Fruit fly (Drosophila melanogaster) whole organism: ENCODE data around the gene Or82a.

Experiments
- CG8478 ChIP-seq: fragments of >200 bp; optimal IDR thresholded peaks from 2 replicates; lab custom pipeline; 2018; ENCODE audit warnings: inconsistent platforms
- Dll ChIP-seq: fragments of >200 bp; optimal IDR thresholded peaks from 2 replicates; lab custom pipeline; 2017
- EcR ChIP-seq, 2 experiments: fragments of >200 bp; optimal IDR thresholded peaks; 2 replicates each; lab custom pipeline; 2017; ENCODE audit warnings: missing biosample characterization in 2 of 2, missing genetic modification characterization in 2 of 2, missing genetic modification reagents in 2 of 2
- pan ChIP-seq: fragments of >200 bp; optimal IDR thresholded peaks from 2 replicates; lab custom pipeline; 2017
- psq ChIP-seq: fragments of >200 bp; optimal IDR thresholded peaks from 2 replicates; lab custom pipeline; 2017
- usp ChIP-seq: fragments of >200 bp; optimal IDR thresholded peaks from 2 replicates; lab custom pipeline; 2017; ENCODE audit warnings: missing biosample characterization, missing genetic modification characterization, mixed read lengths

Gene Or82a

DNA sequence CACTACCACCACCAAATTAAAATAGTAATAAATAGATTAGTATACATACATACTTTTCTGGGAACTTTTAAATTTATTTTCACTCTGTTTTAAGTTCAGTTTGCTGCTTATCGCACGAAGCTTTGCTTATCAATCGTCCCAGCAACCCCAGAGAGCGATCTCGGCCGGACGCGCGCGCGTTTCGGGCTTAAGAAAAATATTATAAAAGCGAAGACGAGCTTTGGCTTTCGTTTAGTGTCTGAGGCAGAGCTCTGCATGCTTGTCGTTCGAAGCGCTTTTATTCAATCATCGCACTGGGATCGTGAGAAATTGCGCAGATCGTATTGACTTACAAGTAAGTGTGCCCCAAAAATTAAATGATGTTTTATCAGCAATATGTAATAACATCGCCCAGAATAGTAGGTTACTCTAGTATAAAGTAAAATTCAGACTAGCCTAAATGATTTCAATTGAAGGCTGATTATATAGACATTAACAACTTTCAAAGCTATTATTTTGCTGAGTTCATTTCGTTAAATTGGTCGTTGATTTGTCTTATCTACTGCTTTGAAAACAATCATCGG lies 21.7 kb upstream of the Or82a start, which contains the start of gene Gel:
TSS of gene Gel (plus strand) at position 227 of the 563 bp plus-strand sequence.
- no peak for TF ChIP-seq EcR (GFP tag; optimal IDR thresholded peaks at IDR 0.05; lab: Kevin White, UChicago)
- no peak for TF ChIP-seq Dll
- no peak for TF ChIP-seq psq (lab: Kevin White, UChicago)
- no peak for TF ChIP-seq CG8478 (lab: Kevin White, UChicago)
- no peak for TF ChIP-seq pan (lab: Kevin White, UChicago)

DNA sequence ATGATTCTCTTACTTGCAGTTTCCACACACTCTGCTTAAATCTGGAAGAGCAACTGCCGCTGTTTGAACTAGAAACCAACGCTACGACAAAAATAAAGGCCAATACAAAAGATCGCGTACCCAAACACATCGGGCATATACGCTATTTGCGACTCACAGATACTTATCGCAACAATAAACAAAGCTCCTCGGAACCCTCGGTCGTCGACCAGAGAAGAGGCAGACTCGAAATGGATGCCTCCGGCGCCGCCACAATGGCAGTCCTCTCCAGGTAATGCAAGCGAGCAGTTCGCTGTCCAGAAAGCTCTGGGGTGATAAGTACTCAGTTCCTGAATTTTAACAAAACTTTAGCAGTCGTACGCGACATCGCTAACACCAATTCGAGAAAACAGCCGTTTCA lies 20.2 kb upstream of the Or82a start:
- TF ChIP-seq Dll: no peak
- TF ChIP-seq CG8478 (lab: Kevin White, UChicago): no peak
- TF ChIP-seq usp (GFP tag; lab: Kevin White, UChicago): no peak
- no peak for TF ChIP-seq EcR (GFP tag; optimal IDR thresholded peaks at IDR 0.05; lab: Kevin White, UChicago)
- no peak for TF ChIP-seq psq (lab: Kevin White, UChicago)
- no peak for TF ChIP-seq pan (lab: Kevin White, UChicago)

DNA sequence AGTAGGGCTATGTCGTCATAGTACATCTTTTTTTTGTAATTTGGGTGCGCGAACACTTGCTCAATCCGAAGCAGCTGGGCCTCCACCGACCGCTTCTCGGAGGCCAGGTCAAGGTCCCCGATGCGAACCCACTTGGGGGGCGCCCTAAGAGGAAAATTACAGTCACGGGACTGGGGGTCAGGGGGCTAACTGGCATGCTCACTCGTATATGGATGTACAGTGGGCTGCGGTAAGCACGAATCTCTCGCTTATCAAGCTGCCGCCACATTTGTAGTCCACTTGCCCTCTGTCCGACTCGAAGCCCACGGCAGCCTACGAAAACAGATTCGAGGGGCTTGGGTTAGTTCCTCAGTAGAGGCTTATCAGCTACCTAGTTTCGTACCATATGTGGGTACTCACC lies 15.0 kb upstream of the Or82a start:
- TF ChIP-seq EcR (GFP tag; optimal IDR thresholded peaks at IDR 0.05; lab: Kevin White, UChicago) (no peak), CG8478 (lab: Kevin White, UChicago) (no peak)

DNA sequence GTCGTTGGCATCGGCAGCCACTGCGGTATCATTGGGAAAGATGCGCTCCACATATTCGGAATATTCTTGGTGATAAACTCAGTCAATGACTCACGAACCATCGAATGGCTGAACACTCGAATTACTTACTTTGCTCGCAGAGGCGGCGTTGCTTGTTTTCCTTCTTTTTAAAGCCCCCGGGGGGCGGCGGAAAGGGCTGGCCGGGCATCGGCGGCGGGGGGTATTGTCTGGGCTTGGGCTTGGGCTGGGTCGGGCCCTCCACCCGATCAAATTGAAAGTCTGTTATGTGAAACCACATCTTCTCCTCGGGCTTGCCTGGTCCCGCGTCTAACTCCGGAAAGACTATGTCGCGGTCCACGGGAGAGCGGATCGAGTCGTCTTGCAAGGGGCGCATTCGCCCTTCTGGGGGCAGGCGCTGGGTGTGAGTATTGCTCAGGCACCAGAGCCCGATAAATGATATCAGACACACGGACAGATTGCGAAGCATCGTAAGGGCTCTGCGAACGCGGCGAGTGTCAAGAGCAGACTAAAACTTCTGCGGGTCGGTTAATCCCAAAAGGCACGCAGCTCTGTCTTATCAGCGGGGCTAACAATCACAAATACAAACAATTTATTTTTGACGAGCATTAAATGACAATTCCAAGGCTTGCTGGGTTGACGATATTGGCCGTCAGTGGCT lies 14.4 kb upstream of the Or82a start, which contains the start of gene CG14642:
TSS of gene CG14642 (minus strand) at position 509 of the 679 bp plus-strand sequence.
- TF ChIP-seq psq (lab: Kevin White, UChicago) (no peak), pan (lab: Kevin White, UChicago) (no peak), CG8478 (lab: Kevin White, UChicago) (no peak), Dll (no peak), usp (GFP tag; lab: Kevin White, UChicago) (no peak), EcR (GFP tag; optimal IDR thresholded peaks at IDR 0.05; lab: Kevin White, UChicago) (no peak)

DNA sequence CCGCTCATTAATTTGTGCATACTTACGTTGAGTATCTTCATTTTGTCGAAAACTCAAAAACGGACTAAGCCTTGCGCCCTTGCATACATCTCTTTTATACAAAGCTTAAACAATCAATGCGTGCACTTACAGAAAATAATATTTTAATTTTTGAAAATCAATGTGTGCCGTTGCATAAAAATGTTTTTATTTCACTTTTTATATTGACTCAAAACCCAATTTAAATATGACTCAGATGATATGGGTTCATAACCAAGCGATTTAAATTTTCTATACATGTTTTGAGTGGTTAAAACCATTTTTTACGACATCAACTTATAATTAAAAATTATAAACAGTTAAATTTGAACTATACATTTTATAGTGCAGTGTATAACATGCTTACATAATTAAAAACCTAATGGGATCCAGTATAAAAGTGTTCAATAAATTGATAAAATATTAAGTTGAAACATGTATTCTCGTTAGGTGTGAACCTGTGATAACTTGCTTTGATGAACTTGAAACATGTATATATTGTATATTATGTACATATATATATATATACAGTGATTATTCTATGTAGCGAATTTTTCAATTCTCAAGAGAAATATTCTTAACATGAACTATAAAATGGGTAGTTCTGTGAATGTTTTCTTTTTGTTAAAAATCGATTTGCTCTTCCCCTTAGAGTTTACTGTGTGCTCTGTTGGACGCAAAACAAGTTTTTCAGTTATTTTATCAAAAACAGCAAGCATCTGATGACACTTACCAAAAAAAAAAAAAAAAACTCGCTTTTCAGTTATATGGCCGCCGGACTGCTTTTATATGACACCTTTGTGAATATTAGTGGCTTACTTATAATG lies 13.5 kb upstream of the Or82a start, which contains the start of gene CG34305:
TSS of gene CG34305 (minus strand) at position 51 of the 845 bp plus-strand sequence.
- TF ChIP-seq Dll (no peak), CG8478 (lab: Kevin White, UChicago) (no peak), EcR (GFP tag; optimal IDR thresholded peaks at IDR 0.05; lab: Kevin White, UChicago) (no peak), usp (GFP tag; lab: Kevin White, UChicago) (no peak), pan (lab: Kevin White, UChicago) (no peak), psq (lab: Kevin White, UChicago) (no peak)

DNA sequence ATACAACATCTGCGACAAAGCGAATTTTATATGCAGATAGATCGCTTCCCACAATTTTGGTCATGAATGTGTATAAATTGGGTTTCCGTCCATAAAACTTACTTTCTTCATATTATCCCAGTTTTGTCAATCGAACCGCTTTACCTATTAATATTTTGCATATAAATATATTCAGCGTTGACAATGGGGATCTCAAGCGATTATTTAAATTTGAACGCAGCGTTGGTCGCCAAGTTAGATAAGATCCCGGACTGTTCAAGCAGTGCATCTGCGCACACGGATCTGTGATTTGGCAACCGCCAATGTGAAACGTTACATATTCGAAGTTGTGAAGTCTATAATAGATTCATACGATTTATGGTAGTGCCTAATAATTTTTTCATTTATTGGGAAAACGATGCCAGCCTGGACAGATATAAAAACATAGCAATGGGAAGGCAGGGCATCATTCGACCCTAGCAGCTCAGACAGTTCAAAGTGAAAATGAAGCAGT lies 10.1 kb upstream of the Or82a start, which contains the start of gene TwdlF:
TSS of gene TwdlF (plus strand) at position 443 of the 493 bp plus-strand sequence.
- TF ChIP-seq pan (lab: Kevin White, UChicago) (no peak), EcR (GFP tag; optimal IDR thresholded peaks at IDR 0.05; lab: Kevin White, UChicago) (no peak), CG8478 (lab: Kevin White, UChicago) (no peak), usp (GFP tag; lab: Kevin White, UChicago) (no peak), Dll (no peak), psq (lab: Kevin White, UChicago) (no peak)

DNA sequence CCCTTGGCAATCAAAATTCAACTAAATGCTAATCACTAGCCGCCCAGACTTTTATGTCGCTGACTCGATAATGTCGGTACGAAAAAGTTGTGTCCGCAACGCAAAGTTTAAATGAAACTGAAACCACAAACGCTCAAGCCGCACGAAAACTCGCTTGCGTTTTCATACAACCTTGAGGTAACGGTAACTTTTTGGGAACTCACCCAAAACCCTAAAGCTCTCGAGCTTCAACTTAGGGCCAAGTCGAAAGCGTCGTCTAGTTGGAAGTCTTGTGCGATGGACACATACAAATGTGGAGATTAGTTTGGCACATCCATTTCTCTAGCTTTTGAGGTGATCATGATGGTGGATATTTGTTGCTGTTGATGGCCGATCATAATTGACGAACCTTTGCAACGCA lies 6.8 kb upstream of the Or82a start:
- no peak for TF ChIP-seq usp (GFP tag; lab: Kevin White, UChicago)
- TF ChIP-seq CG8478 (lab: Kevin White, UChicago): no peak
- TF ChIP-seq EcR (GFP tag; optimal IDR thresholded peaks at IDR 0.05; lab: Kevin White, UChicago): no peak
- no peak for TF ChIP-seq psq (lab: Kevin White, UChicago)
- no peak for TF ChIP-seq pan (lab: Kevin White, UChicago)
- no peak for TF ChIP-seq Dll

DNA sequence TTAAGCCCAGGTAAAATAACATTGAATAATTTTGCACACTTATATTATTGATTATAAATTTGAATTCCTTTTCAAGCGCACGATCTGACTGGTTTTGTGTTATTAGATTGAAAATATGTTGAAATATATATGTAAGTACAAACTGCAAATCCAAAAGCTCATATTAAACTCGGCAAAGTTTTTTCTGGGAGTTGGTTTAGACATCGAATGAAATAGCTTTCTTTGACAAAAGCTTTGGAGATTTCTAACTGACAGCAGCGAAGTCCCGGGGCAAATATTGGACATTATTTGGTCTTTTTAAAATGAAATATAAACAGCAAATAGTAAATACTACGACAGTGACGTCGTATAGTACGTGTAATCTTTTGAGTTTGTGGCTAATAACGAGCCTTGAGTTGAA lies 5.5 kb upstream of the Or82a start, which contains the start of gene TwdlG:
TSS of gene TwdlG (minus strand) at position 101 of the 400 bp plus-strand sequence.
- no peak for TF ChIP-seq EcR (GFP tag; optimal IDR thresholded peaks at IDR 0.05; lab: Kevin White, UChicago)
- TF ChIP-seq pan (lab: Kevin White, UChicago): no peak
- no peak for TF ChIP-seq psq (lab: Kevin White, UChicago)
- TF ChIP-seq Dll: no peak
- no peak for TF ChIP-seq CG8478 (lab: Kevin White, UChicago)
- TF ChIP-seq usp (GFP tag; lab: Kevin White, UChicago): no peak

DNA sequence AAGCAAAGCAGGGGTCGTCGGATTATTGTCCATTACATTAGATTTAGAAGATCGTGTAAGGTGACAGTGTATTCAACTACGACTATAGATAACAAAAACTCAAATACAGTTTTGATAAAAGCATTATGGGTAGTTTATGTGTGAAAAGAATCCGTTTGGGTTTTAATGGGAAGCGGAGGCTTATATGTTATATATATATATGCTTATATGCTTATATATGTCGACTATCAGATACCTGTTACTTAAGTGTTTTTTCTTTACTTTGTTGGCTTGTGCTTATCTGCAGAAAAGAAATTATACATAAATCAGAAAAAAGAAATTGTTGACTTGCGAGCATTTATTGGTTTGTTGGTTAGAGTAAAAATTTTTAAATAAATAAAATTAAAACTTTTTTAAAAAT lies 3.8 kb upstream of the Or82a start, which contains the start of gene CG14644:
TSS of gene CG14644 (minus strand) at position 101 of the 400 bp plus-strand sequence.
- no peak for TF ChIP-seq psq (lab: Kevin White, UChicago)
- TF ChIP-seq EcR (GFP tag; optimal IDR thresholded peaks at IDR 0.05; lab: Kevin White, UChicago): no peak
- TF ChIP-seq pan (lab: Kevin White, UChicago): no peak
- TF ChIP-seq CG8478 (lab: Kevin White, UChicago): no peak
- no peak for TF ChIP-seq Dll
- TF ChIP-seq usp (GFP tag; lab: Kevin White, UChicago): no peak

DNA sequence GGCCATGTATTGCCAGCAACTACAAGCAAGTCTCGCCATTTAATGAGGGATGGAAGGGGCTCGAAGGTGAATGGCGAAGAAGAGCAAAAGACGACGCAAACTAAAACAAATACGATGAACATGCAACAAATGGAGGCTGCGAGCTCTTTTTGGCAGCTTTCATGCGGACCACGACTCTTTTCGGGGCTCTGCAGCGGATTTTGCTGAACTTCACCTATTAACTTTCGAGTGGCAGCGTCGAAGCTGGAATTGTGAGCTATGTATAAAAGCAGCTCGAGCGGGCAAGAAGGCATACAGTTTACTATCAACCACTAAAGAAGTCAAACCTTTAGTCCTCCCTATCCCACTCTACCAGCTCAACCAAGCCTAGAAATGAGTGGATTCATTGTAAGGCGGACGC lies 2.4 kb upstream of the Or82a start, which contains the start of gene TwdlV:
TSS of gene TwdlV (plus strand) at position 301 of the 400 bp plus-strand sequence.
- TF ChIP-seq usp (GFP tag; lab: Kevin White, UChicago): no peak
- TF ChIP-seq EcR (GFP tag; optimal IDR thresholded peaks at IDR 0.05; lab: Kevin White, UChicago): no peak
- no peak for TF ChIP-seq psq (lab: Kevin White, UChicago)

DNA sequence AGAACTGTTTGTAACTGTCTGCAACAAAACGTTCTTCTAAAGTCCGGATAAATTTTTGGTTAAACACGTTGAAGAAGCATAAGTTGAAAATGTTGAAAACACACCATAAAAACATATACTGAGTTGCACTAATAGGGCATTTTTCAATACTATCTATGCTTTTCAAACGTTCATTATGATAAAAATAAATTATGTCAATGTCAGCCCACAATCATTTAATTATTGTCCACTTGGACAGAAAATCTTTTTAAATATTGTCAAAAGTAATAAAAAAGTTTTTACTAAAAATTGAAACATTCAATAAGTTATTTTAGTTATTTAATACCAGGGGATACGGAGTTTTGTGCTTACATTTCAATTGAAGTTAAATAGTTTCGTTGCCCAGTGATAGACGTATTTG lies 9.7 kb downstream of the Or82a start, which contains the start of gene CG1092:
TSS of gene CG1092 (plus strand) at position 301 of the 400 bp plus-strand sequence.
- no peak for TF ChIP-seq pan (lab: Kevin White, UChicago)
- no peak for TF ChIP-seq CG8478 (lab: Kevin White, UChicago)
- TF ChIP-seq usp (GFP tag; lab: Kevin White, UChicago): no peak
- TF ChIP-seq Dll: no peak
- TF ChIP-seq EcR (GFP tag; optimal IDR thresholded peaks at IDR 0.05; lab: Kevin White, UChicago): no peak
- TF ChIP-seq psq (lab: Kevin White, UChicago): no peak
